Fruit fly (Drosophila melanogaster) whole organism, embryonic: ENCODE measurements around the gene Muc91C.
A peak's percentile ranks its signal among the peaks of the same experiment; 100 is the strongest.

Source experiments
- BEAF-32 ChIP-seq: fragments of 200-800 bp; sonication (Bioruptor generic); optimal IDR thresholded peaks from 3 replicates; lab custom pipeline; 2017; ENCODE audit warnings: missing biosample characterization, missing genetic modification characterization, mild to moderate bottlenecking, moderate library complexity, missing genetic modification reagents
- CG10267 ChIP-seq: fragments of 200-800 bp; sonication (Bioruptor generic); optimal IDR thresholded peaks from 2 replicates; lab custom pipeline; 2018; ENCODE audit warnings: missing biosample characterization, mild to moderate bottlenecking, missing genetic modification characterization, moderate library complexity
- CG10274 ChIP-seq: fragments of 200-800 bp; sonication (Bioruptor generic); optimal IDR thresholded peaks from 3 replicates; lab custom pipeline; 2017; ENCODE audit warnings: missing biosample characterization, mild to moderate bottlenecking, missing genetic modification characterization
- CG12769 ChIP-seq: fragments of 200-800 bp; sonication (Bioruptor generic); optimal IDR thresholded peaks from 2 replicates; lab custom pipeline; 2019; ENCODE audit warnings: missing biosample characterization, mild to moderate bottlenecking, missing genetic modification characterization, moderate library complexity
- CG12942 ChIP-seq: fragments of 200-800 bp; sonication (Bioruptor generic); optimal IDR thresholded peaks from 3 replicates; lab custom pipeline; 2016; ENCODE audit warnings: missing biosample characterization, missing genetic modification characterization
- CG13287 ChIP-seq: fragments of 200-800 bp; sonication (Bioruptor generic); IDR thresholded peaks from 2 replicates; pipeline ENCODE4 v1.3.6; 2022; ENCODE audit warnings: missing biosample characterization, missing genetic modification characterization; ENCODE audit not compliant: partially characterized antibody
- CG13775 ChIP-seq: fragments of 200-800 bp; sonication (Bioruptor generic); optimal IDR thresholded peaks from 3 replicates; lab custom pipeline; 2017; ENCODE audit warnings: missing biosample characterization, mild to moderate bottlenecking, missing genetic modification characterization
- CG1603 ChIP-seq: fragments of 200-800 bp; sonication (Bioruptor generic); optimal IDR thresholded peaks from 2 replicates; lab custom pipeline; 2019; ENCODE audit warnings: missing biosample characterization, mild to moderate bottlenecking, missing genetic modification characterization, moderate library complexity
- CG2116 ChIP-seq: fragments of 200-800 bp; sonication (Bioruptor generic); optimal IDR thresholded peaks from 3 replicates; lab custom pipeline; 2018; ENCODE audit warnings: missing biosample characterization, mild to moderate bottlenecking, missing genetic modification characterization
- CG2120 ChIP-seq: fragments of 200-800 bp; sonication (Bioruptor generic); optimal IDR thresholded peaks from 3 replicates; lab custom pipeline; 2016; ENCODE audit warnings: missing biosample characterization, missing genetic modification characterization
- CG2129 ChIP-seq: fragments of 200-800 bp; sonication (Bioruptor generic); IDR thresholded peaks from 2 replicates; pipeline ENCODE4 v1.3.6; 2022; ENCODE audit warnings: missing biosample characterization, missing genetic modification characterization; ENCODE audit not compliant: partially characterized antibody
- CG3065 ChIP-seq: fragments of 200-800 bp; sonication (Bioruptor generic); optimal IDR thresholded peaks from 2 replicates; lab custom pipeline; 2016; ENCODE audit warnings: missing biosample characterization, missing genetic modification characterization
- CG31388 ChIP-seq: fragments of 200-800 bp; sonication (Bioruptor generic); optimal IDR thresholded peaks from 2 replicates; lab custom pipeline; 2016; ENCODE audit warnings: missing biosample characterization, missing genetic modification characterization
- CG33213 ChIP-seq: fragments of 200-800 bp; sonication (Bioruptor generic); optimal IDR thresholded peaks from 3 replicates; lab custom pipeline; 2016; ENCODE audit warnings: missing biosample characterization, missing genetic modification characterization
- CG4360 ChIP-seq: fragments of 200-800 bp; sonication (Bioruptor generic); IDR thresholded peaks from 2 replicates; pipeline ENCODE4 v1.3.6; 2022; ENCODE audit warnings: missing biosample characterization, missing genetic modification characterization
- CG6175 ChIP-seq: fragments of 200-800 bp; sonication (Bioruptor generic); IDR thresholded peaks from 3 replicates; pipeline ENCODE4 v1.3.6; 2022; ENCODE audit warnings: missing biosample characterization, missing genetic modification characterization
- CG6791 ChIP-seq: fragments of 200-800 bp; sonication (Bioruptor generic); IDR thresholded peaks from 3 replicates; pipeline ENCODE4 v1.3.6; 2022; ENCODE audit warnings: missing biosample characterization, missing genetic modification characterization; ENCODE audit not compliant: partially characterized antibody
- CG8388 ChIP-seq: fragments of 200-800 bp; sonication (Bioruptor generic); optimal IDR thresholded peaks from 2 replicates; lab custom pipeline; 2019; ENCODE audit warnings: missing biosample characterization, mild to moderate bottlenecking, missing genetic modification characterization, moderate library complexity
- CG9437 ChIP-seq: fragments of 200-800 bp; sonication (Bioruptor generic); optimal IDR thresholded peaks from 2 replicates; lab custom pipeline; 2018; ENCODE audit warnings: missing biosample characterization, mild to moderate bottlenecking, missing genetic modification characterization
- Dp ChIP-seq: fragments of 200-800 bp; sonication (Bioruptor generic); optimal IDR thresholded peaks from 2 replicates; lab custom pipeline; 2018; ENCODE audit warnings: missing biosample characterization, mild to moderate bottlenecking, missing genetic modification characterization, moderate library complexity
- Drgx ChIP-seq: fragments of 200-800 bp; sonication (Bioruptor generic); IDR thresholded peaks from 2 replicates; pipeline ENCODE4 v1.3.6; 2022; ENCODE audit warnings: missing biosample characterization, missing genetic modification characterization
- HLH4C ChIP-seq: fragments of 200-800 bp; sonication (Bioruptor generic); IDR thresholded peaks from 3 replicates; pipeline ENCODE4 v1.3.6; 2022; ENCODE audit warnings: missing biosample characterization, missing genetic modification characterization; ENCODE audit not compliant: partially characterized antibody
- Hmx ChIP-seq: fragments of 200-800 bp; sonication (Bioruptor generic); optimal IDR thresholded peaks from 2 replicates; lab custom pipeline; 2016; ENCODE audit warnings: missing biosample characterization, missing genetic modification characterization
- Hr51 ChIP-seq, 2 experiments: fragments of 200-800 bp; sonication (Bioruptor generic); optimal IDR thresholded peaks; 2 replicates in 1 of 2; 3 replicates in 1 of 2; lab custom pipeline; 2016 to 2018; ENCODE audit warnings: missing biosample characterization in 2 of 2, missing genetic modification characterization in 2 of 2, mild to moderate bottlenecking in 1 of 2, moderate library complexity in 1 of 2
- Jarid2 ChIP-seq: fragments of 200-800 bp; sonication (Bioruptor generic); optimal IDR thresholded peaks from 3 replicates; lab custom pipeline; 2017; ENCODE audit warnings: mild to moderate bottlenecking, missing biosample characterization, missing genetic modification reagents, missing genetic modification characterization
- Med ChIP-seq: fragments of 200-800 bp; sonication (Bioruptor generic); peaks from one replicate; lab custom pipeline; 2016; ENCODE audit warnings: missing biosample characterization, missing genetic modification characterization, mild to moderate bottlenecking, inconsistent platforms, moderate library complexity
- NfI ChIP-seq: fragments of 200-800 bp; sonication (Bioruptor generic); optimal IDR thresholded peaks from 3 replicates; lab custom pipeline; 2018; ENCODE audit warnings: missing biosample characterization, mild to moderate bottlenecking, missing genetic modification characterization, moderate library complexity
- Pdp1 ChIP-seq, 2 experiments: fragments of 200-800 bp; sonication (Bioruptor generic); optimal IDR thresholded peaks; 3 replicates each; lab custom pipeline; 2016; ENCODE audit warnings: missing biosample characterization in 2 of 2, missing genetic modification characterization in 2 of 2, mild to moderate bottlenecking in 1 of 2, moderate library complexity in 1 of 2
- Sin3A ChIP-seq: fragments of >200 bp; optimal IDR thresholded peaks from 2 replicates; lab custom pipeline; 2018
- bigmax ChIP-seq: fragments of 200-800 bp; sonication (Bioruptor generic); optimal IDR thresholded peaks from 2 replicates; lab custom pipeline; 2018; ENCODE audit warnings: missing biosample characterization, mild to moderate bottlenecking, missing genetic modification characterization
- bsh ChIP-seq, 2 experiments: fragments of 200-800 bp; sonication (Bioruptor generic); optimal IDR thresholded peaks; 2 replicates each; lab custom pipeline; 2017 to 2018; ENCODE audit warnings: mild to moderate bottlenecking in 2 of 2, missing biosample characterization in 2 of 2, missing genetic modification characterization in 2 of 2, moderate library complexity in 1 of 2
- dm ChIP-seq: fragments of 200-800 bp; sonication (Bioruptor generic); optimal IDR thresholded peaks from 3 replicates; lab custom pipeline; 2016; ENCODE audit warnings: missing biosample characterization, missing genetic modification characterization
- ewg ChIP-seq: fragments of 200-800 bp; sonication (Bioruptor generic); optimal IDR thresholded peaks from 3 replicates; lab custom pipeline; 2017; ENCODE audit warnings: mild to moderate bottlenecking, missing biosample characterization, missing genetic modification reagents, missing genetic modification characterization
- gem ChIP-seq: fragments of 200-800 bp; sonication (Bioruptor generic); optimal IDR thresholded peaks from 2 replicates; lab custom pipeline; 2019; ENCODE audit warnings: missing biosample characterization, mild to moderate bottlenecking, missing genetic modification characterization, moderate library complexity
- grau ChIP-seq: fragments of 200-800 bp; optimal IDR thresholded peaks from 3 replicates; lab custom pipeline; 2019; ENCODE audit warnings: missing biosample characterization, mild to moderate bottlenecking, missing genetic modification characterization, moderate library complexity
- inv ChIP-seq: fragments of 200-800 bp; sonication (Bioruptor generic); IDR thresholded peaks from 2 replicates; pipeline ENCODE4 v1.3.6; 2022; ENCODE audit warnings: missing biosample characterization, missing genetic modification characterization; ENCODE audit not compliant: partially characterized antibody
- kni ChIP-seq: fragments of 200-800 bp; sonication (Bioruptor generic); optimal IDR thresholded peaks from 3 replicates; lab custom pipeline; 2017; ENCODE audit warnings: mild to moderate bottlenecking, missing biosample characterization, missing genetic modification reagents, missing genetic modification characterization
- knrl ChIP-seq: fragments of 200-800 bp; sonication (Bioruptor generic); IDR thresholded peaks from 3 replicates; pipeline ENCODE4 v1.3.6; 2022; ENCODE audit warnings: missing biosample characterization, missing genetic modification characterization; ENCODE audit not compliant: partially characterized antibody
- nerfin-2 ChIP-seq: fragments of 200-800 bp; sonication (Bioruptor generic); IDR thresholded peaks from 2 replicates; pipeline ENCODE4 v1.3.6; 2022; ENCODE audit warnings: missing biosample characterization, missing genetic modification characterization; ENCODE audit not compliant: partially characterized antibody
- nmo ChIP-seq: fragments of 200-800 bp; sonication (Bioruptor generic); optimal IDR thresholded peaks from 2 replicates; lab custom pipeline; 2018; ENCODE audit warnings: missing biosample characterization, mild to moderate bottlenecking, missing genetic modification characterization, moderate library complexity
- pita ChIP-seq: fragments of 200-800 bp; sonication (Bioruptor generic); optimal IDR thresholded peaks from 2 replicates; lab custom pipeline; 2017; ENCODE audit warnings: missing biosample characterization, mild to moderate bottlenecking, missing genetic modification characterization
- pum ChIP-seq: fragments of 200-800 bp; sonication (Bioruptor generic); optimal IDR thresholded peaks from 2 replicates; lab custom pipeline; 2016; ENCODE audit warnings: missing biosample characterization, missing genetic modification characterization
- schlank ChIP-seq: fragments of 200-800 bp; sonication (Bioruptor generic); optimal IDR thresholded peaks from 2 replicates; lab custom pipeline; 2018; ENCODE audit warnings: missing biosample characterization, mild to moderate bottlenecking, missing genetic modification characterization
- sna ChIP-seq: fragments of 200-800 bp; sonication (Bioruptor generic); IDR thresholded peaks from 2 replicates; pipeline ENCODE4 v1.3.6; 2022; ENCODE audit warnings: missing biosample characterization, missing genetic modification characterization; ENCODE audit not compliant: partially characterized antibody
- tna ChIP-seq: fragments of 200-800 bp; sonication (Bioruptor generic); IDR thresholded peaks from 2 replicates; pipeline ENCODE4 v1.3.6; 2022; ENCODE audit warnings: missing biosample characterization, missing genetic modification characterization; ENCODE audit not compliant: partially characterized antibody

Gene Muc91C

dm6 chr3R:18669152-18669551, 23.4 kb downstream of the Muc91C start, which contains the start of gene CG7702 (continued):
- no peak for TF ChIP-seq Hr51 (GFP tag; optimal IDR thresholded peaks at IDR 0.05; lab: Kevin White, UChicago)
- 0 out of 2 replicates have a peak, but pooled peaks have one; percentile 24 for TF ChIP-seq tna (GFP tag; lab: Robert Waterston, UW)
- no peak for TF ChIP-seq CG6791 (GFP tag; lab: Robert Waterston, UW)
- no peak for TF ChIP-seq Jarid2 (GFP tag; lab: Kevin White, UChicago)
- peak; percentile 71 for TF ChIP-seq Med (GFP tag; lab: Kevin White, UChicago)
- TF ChIP-seq pum (GFP tag; lab: Kevin White, UChicago) = no peak
- TF ChIP-seq CG4360 (GFP tag; lab: Robert Waterston, UW) = no peak
- no peak for TF ChIP-seq NfI (GFP tag; lab: Kevin White, UChicago)
- TF ChIP-seq grau (tag; lab: Kevin White, UChicago) = peak; percentile 38
- TF ChIP-seq CG6175 (GFP tag; lab: Robert Waterston, UW) = peak; percentile 56; the same call in 1 of the 3 replicates
- TF ChIP-seq CG8388 (GFP tag; lab: Kevin White, UChicago) = peak; percentile 42
- no peak for TF ChIP-seq CG9437
- TF ChIP-seq CG2129 (GFP tag; lab: Robert Waterston, UW) = no peak
- TF ChIP-seq CG12769 (tag; lab: Kevin White, UChicago) = peak; percentile 56

DNA sequence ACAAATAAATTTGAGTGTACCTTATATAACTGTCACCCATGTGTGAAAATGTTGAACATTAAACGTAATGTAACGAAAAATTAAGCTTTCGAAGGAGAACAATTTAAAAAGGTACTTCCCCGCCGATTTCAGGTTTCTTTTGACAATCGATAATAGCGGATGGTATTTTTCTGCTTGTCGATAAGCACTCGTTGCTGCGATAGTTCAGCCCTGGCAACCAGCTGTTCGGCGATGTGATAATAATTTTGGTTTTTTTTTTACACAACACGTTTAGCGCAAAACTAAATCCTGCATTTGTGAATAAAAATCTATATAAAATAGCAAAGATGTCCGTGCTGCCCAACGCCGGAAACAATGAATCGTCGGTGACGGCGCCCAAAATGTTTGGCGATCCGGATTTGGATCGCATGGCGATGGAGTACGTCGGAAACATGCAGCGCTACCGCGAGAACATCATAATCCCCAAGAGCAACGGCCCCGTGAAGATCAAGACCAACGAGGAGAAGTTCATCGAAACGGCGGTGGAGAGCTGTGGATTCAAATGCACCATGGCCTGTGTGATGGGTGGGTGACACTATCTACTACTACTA, 24.8 kb downstream of the Muc91C start, which contains the start of gene CG31229:
CG31229 (plus strand) TSS at position 194 of the 590 bp plus-strand sequence.
- 0 out of 2 replicates have a peak, but pooled peaks have one; percentile 13 for TF ChIP-seq CG2129 (GFP tag; lab: Robert Waterston, UW)
- no peak for TF ChIP-seq Hmx
- TF ChIP-seq kni (GFP tag; lab: Kevin White, UChicago) = no peak
- no peak for TF ChIP-seq Drgx
- TF ChIP-seq Med (GFP tag; lab: Kevin White, UChicago) = peak; percentile 70
- TF ChIP-seq Dp = peak; percentile 85
- TF ChIP-seq inv = peak; percentile 24; the same call in 1 of the 2 replicates
- TF ChIP-seq bsh (GFP tag; optimal IDR thresholded peaks at IDR 0.05; lab: Kevin White, UChicago) = peak in 1 of 2 experiments; percentile 15
- TF ChIP-seq schlank (tag; lab: Kevin White, UChicago) = no peak
- TF ChIP-seq pita = no peak
- TF ChIP-seq knrl (GFP tag; lab: Robert Waterston, UW) = peak; percentile 21; the same call in 1 of the 3 replicates
- no peak for TF ChIP-seq CG33213
- peak; percentile 62 for TF ChIP-seq CG2116 (GFP tag; lab: Kevin White, UChicago)
- peak; percentile 77 for TF ChIP-seq CG13287 (GFP tag; lab: Robert Waterston, UW)
- peak in 1 of 2 experiments; percentile 97 for TF ChIP-seq Pdp1 (GFP tag; optimal IDR thresholded peaks at IDR 0.05; lab: Kevin White, UChicago)
- TF ChIP-seq dm (GFP tag; lab: Kevin White, UChicago) = peak; percentile 33
- TF ChIP-seq CG2120 (GFP tag; lab: Kevin White, UChicago) = no peak
- TF ChIP-seq CG10267 = peak; percentile 8
- no peak for TF ChIP-seq bigmax (GFP tag; lab: Kevin White, UChicago)
- peak; percentile 42; the same call in 1 of the 2 replicates for TF ChIP-seq sna (GFP tag; lab: Robert Waterston, UW)
- no peak for TF ChIP-seq CG31388 (GFP tag; lab: Kevin White, UChicago)
- TF ChIP-seq CG3065 (GFP tag; lab: Kevin White, UChicago) = no peak
- peak; percentile 34 for TF ChIP-seq Sin3A (lab: Kevin White, UChicago)
- no peak for TF ChIP-seq CG10274
- TF ChIP-seq nerfin-2 = 0 out of 2 replicates have a peak, but pooled peaks have one; percentile 24
- TF ChIP-seq gem (tag; lab: Kevin White, UChicago) = no peak
- peak; percentile 23 for TF ChIP-seq CG1603 (tag; lab: Kevin White, UChicago)
- no peak for TF ChIP-seq CG13775 (GFP tag; lab: Kevin White, UChicago)
- peak; percentile 57 for TF ChIP-seq BEAF-32 (GFP tag; lab: Kevin White, UChicago)
- no peak for TF ChIP-seq ewg (GFP tag; lab: Kevin White, UChicago)
- TF ChIP-seq nmo (GFP tag; lab: Kevin White, UChicago) = peak; percentile 8
- no peak for TF ChIP-seq CG12942 (GFP tag; lab: Kevin White, UChicago)
- peak; percentile 56; the same call in 1 of the 3 replicates for TF ChIP-seq HLH4C
- peak; percentile 56; the same call in 1 of the 3 replicates for TF ChIP-seq CG6791 (GFP tag; lab: Robert Waterston, UW)
